Worm (Caenorhabditis elegans): ENCODE results near the gene R07C12.1.

DNA sequence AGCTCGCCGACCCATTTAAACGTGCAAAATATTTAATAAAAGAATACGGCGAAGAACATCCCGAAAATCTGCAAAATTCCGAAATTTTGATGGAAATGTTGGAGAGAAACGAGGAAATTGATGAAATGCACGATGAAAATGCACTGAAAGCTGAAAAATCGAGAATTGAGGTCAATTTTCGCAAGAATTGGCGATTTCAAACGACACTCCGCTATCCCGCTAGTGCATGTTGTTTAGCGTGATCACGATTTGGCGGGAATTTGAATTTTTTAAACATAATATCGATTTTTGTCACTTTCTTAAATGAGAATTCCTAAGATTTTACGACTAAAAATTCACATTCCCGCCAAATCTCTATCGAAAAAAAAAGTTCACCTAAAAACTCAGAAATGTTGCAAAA, 25.3 kb downstream of the R07C12.1 start:
- TF ChIP-seq Y95B8A.8 (GFP tag; IDR thresholded peaks at IDR 0.05) = no peak
- no peak for TF ChIP-seq ztf-26 (tag; optimal IDR thresholded peaks at IDR 0.05)
- TF ChIP-seq pha-4 (tag; optimal IDR thresholded peaks at IDR 0.05) = no peak
- no peak for TF ChIP-seq D2030.7 (GFP tag; IDR thresholded peaks at IDR 0.05)
- TF ChIP-seq nfya-2 (GFP tag; IDR thresholded peaks at IDR 0.05) = no peak
- no peak for TF ChIP-seq bed-2 (GFP tag; IDR thresholded peaks at IDR 0.05)
- no peak for TF ChIP-seq hlh-12 (tag; optimal IDR thresholded peaks at IDR 0.05)
- TF ChIP-seq F33H1.4 (GFP tag; IDR thresholded peaks at IDR 0.05) = no peak
- TF ChIP-seq efl-1 (GFP tag; optimal IDR thresholded peaks at IDR 0.05) = no peak
- no peak for TF ChIP-seq unc-62 (GFP tag; optimal IDR thresholded peaks at IDR 0.05)
- no peak for TF ChIP-seq nfyb-1 (GFP tag; IDR thresholded peaks at IDR 0.05)

All from whole organism, young adult.